Fruit fly (Drosophila melanogaster) whole organism, embryonic: ENCODE data around the gene Etfb.
A peak's percentile ranks its signal among the peaks of the same experiment; 100 is the strongest.

ENCODE experiments used
- BEAF-32 ChIP-seq: fragments of 200-800 bp; sonication (Bioruptor generic); optimal IDR thresholded peaks from 3 replicates; lab custom pipeline; 2017; ENCODE audit warnings: missing biosample characterization, missing genetic modification characterization, mild to moderate bottlenecking, moderate library complexity, missing genetic modification reagents
- CG10147 ChIP-seq: fragments of 200-800 bp; sonication (Bioruptor generic); optimal IDR thresholded peaks from 2 replicates; lab custom pipeline; 2019; ENCODE audit warnings: missing biosample characterization, mild to moderate bottlenecking, missing genetic modification characterization, moderate library complexity
- CG11504 ChIP-seq: fragments of 200-800 bp; sonication (Bioruptor generic); optimal IDR thresholded peaks from 3 replicates; lab custom pipeline; 2019; ENCODE audit warnings: missing biosample characterization, mild to moderate bottlenecking, missing genetic modification characterization, moderate library complexity
- CG11723 ChIP-seq: fragments of 200-800 bp; sonication (Bioruptor generic); optimal IDR thresholded peaks from 2 replicates; lab custom pipeline; 2017; ENCODE audit warnings: missing biosample characterization, mild to moderate bottlenecking, missing genetic modification characterization
- CG12071 ChIP-seq: fragments of 200-800 bp; sonication (Bioruptor generic); optimal IDR thresholded peaks from 3 replicates; lab custom pipeline; 2018; ENCODE audit warnings: missing biosample characterization, mild to moderate bottlenecking, missing genetic modification characterization
- CG13123 ChIP-seq: fragments of 200-800 bp; sonication (Bioruptor generic); optimal IDR thresholded peaks from 2 replicates; lab custom pipeline; 2016; ENCODE audit warnings: missing biosample characterization, missing genetic modification characterization
- CG13775 ChIP-seq: fragments of 200-800 bp; sonication (Bioruptor generic); optimal IDR thresholded peaks from 3 replicates; lab custom pipeline; 2017; ENCODE audit warnings: missing biosample characterization, mild to moderate bottlenecking, missing genetic modification characterization
- CG16813 ChIP-seq: fragments of 200-800 bp; sonication (Bioruptor generic); IDR thresholded peaks from 3 replicates; pipeline ENCODE4 v1.3.6; 2022; ENCODE audit warnings: missing biosample characterization, missing genetic modification characterization; ENCODE audit not compliant: partially characterized antibody
- CG17186 ChIP-seq: fragments of 200-800 bp; sonication (Bioruptor generic); optimal IDR thresholded peaks from 3 replicates; lab custom pipeline; 2017; ENCODE audit warnings: missing biosample characterization, missing genetic modification reagents, missing genetic modification characterization
- CG2712 ChIP-seq: fragments of 200-800 bp; optimal IDR thresholded peaks from 3 replicates; lab custom pipeline; 2019; ENCODE audit warnings: missing biosample characterization, mild to moderate bottlenecking, missing genetic modification characterization, moderate library complexity
- CG30403 ChIP-seq: fragments of 200-800 bp; sonication (Bioruptor generic); optimal IDR thresholded peaks from 3 replicates; lab custom pipeline; 2016; ENCODE audit warnings: missing biosample characterization, missing genetic modification characterization
- CG4617 ChIP-seq: fragments of 200-800 bp; sonication (Bioruptor generic); optimal IDR thresholded peaks from 3 replicates; lab custom pipeline; 2016; ENCODE audit warnings: missing biosample characterization, missing genetic modification characterization, borderline replicate concordance
- CG6175 ChIP-seq: fragments of 200-800 bp; sonication (Bioruptor generic); IDR thresholded peaks from 3 replicates; pipeline ENCODE4 v1.3.6; 2022; ENCODE audit warnings: missing biosample characterization, missing genetic modification characterization
- CG8765 ChIP-seq: fragments of 200-800 bp; sonication (Bioruptor generic); IDR thresholded peaks from 2 replicates; pipeline ENCODE4 v1.3.6; 2022; ENCODE audit warnings: missing biosample characterization, missing genetic modification characterization
- CG9817 ChIP-seq: fragments of 200-800 bp; sonication (Bioruptor generic); optimal IDR thresholded peaks from 2 replicates; lab custom pipeline; 2018; ENCODE audit warnings: missing biosample characterization, mild to moderate bottlenecking, missing genetic modification characterization, moderate library complexity
- Dref ChIP-seq: fragments of 200-800 bp; sonication (Bioruptor generic); IDR thresholded peaks from 2 replicates; pipeline ENCODE4 v1.3.6; 2022; ENCODE audit warnings: missing biosample characterization, missing genetic modification characterization
- Ets65A ChIP-seq: fragments of 200-800 bp; sonication (Bioruptor generic); peaks from one replicate; lab custom pipeline; 2016; ENCODE audit warnings: missing biosample characterization, missing genetic modification characterization
- Hey ChIP-seq: fragments of 200-800 bp; sonication (Bioruptor generic); optimal IDR thresholded peaks from 3 replicates; lab custom pipeline; 2018; ENCODE audit warnings: missing biosample characterization, mild to moderate bottlenecking, missing genetic modification characterization
- Jarid2 ChIP-seq: fragments of 200-800 bp; sonication (Bioruptor generic); optimal IDR thresholded peaks from 3 replicates; lab custom pipeline; 2017; ENCODE audit warnings: mild to moderate bottlenecking, missing biosample characterization, missing genetic modification reagents, missing genetic modification characterization
- MESR4 ChIP-seq: fragments of 200-800 bp; sonication (Bioruptor generic); optimal IDR thresholded peaks from 2 replicates; lab custom pipeline; 2018; ENCODE audit warnings: missing biosample characterization, mild to moderate bottlenecking, missing genetic modification characterization, moderate library complexity
- Sox102F ChIP-seq: fragments of 200-800 bp; sonication (Bioruptor generic); optimal IDR thresholded peaks from 2 replicates; lab custom pipeline; 2018; ENCODE audit warnings: missing biosample characterization, mild to moderate bottlenecking, missing genetic modification characterization, moderate library complexity
- Ssrp ChIP-seq: fragments of 200-800 bp; sonication (Bioruptor generic); optimal IDR thresholded peaks from 2 replicates; lab custom pipeline; 2018; ENCODE audit warnings: missing biosample characterization, mild to moderate bottlenecking, missing genetic modification characterization, moderate library complexity
- Usf ChIP-seq: fragments of 200-800 bp; sonication (Bioruptor generic); optimal IDR thresholded peaks from 2 replicates; lab custom pipeline; 2017; ENCODE audit warnings: missing genotype, missing biosample characterization, missing genetic modification characterization
- YL-1 ChIP-seq: fragments of 200-800 bp; sonication (Bioruptor generic); optimal IDR thresholded peaks from 3 replicates; lab custom pipeline; 2017; ENCODE audit warnings: missing biosample characterization, mild to moderate bottlenecking, missing genetic modification characterization
- bab2 ChIP-seq: fragments of 200-800 bp; sonication (Bioruptor generic); optimal IDR thresholded peaks from 2 replicates; lab custom pipeline; 2016; ENCODE audit warnings: missing biosample characterization, missing genetic modification characterization
- bbx ChIP-seq: fragments of 200-800 bp; sonication (Bioruptor generic); IDR thresholded peaks from 2 replicates; pipeline ENCODE4 v1.3.6; 2022; ENCODE audit warnings: missing biosample characterization, missing genetic modification characterization; ENCODE audit not compliant: partially characterized antibody
- corto ChIP-seq: fragments of 200-800 bp; sonication (Bioruptor generic); optimal IDR thresholded peaks from 2 replicates; lab custom pipeline; 2016; ENCODE audit warnings: missing biosample characterization, mild to moderate bottlenecking, missing genetic modification characterization, moderate library complexity
- danr ChIP-seq: fragments of 200-800 bp; sonication (Bioruptor generic); IDR thresholded peaks from 2 replicates; pipeline ENCODE4 v1.3.6; 2022; ENCODE audit warnings: missing biosample characterization, missing genetic modification characterization
- dimm ChIP-seq: fragments of 200-800 bp; sonication (Bioruptor generic); IDR thresholded peaks from 2 replicates; pipeline ENCODE4 v1.3.6; 2022; ENCODE audit warnings: missing biosample characterization, missing genetic modification characterization
- exex ChIP-seq: fragments of 200-800 bp; sonication (Bioruptor generic); optimal IDR thresholded peaks from 4 replicates; lab custom pipeline; 2018; ENCODE audit warnings: missing biosample characterization, mild to moderate bottlenecking, missing genetic modification characterization, moderate library complexity
- fu2 ChIP-seq: fragments of 200-800 bp; sonication (Bioruptor generic); optimal IDR thresholded peaks from 2 replicates; lab custom pipeline; 2016; ENCODE audit warnings: missing biosample characterization, missing genetic modification characterization
- gem ChIP-seq: fragments of 200-800 bp; sonication (Bioruptor generic); optimal IDR thresholded peaks from 2 replicates; lab custom pipeline; 2019; ENCODE audit warnings: missing biosample characterization, mild to moderate bottlenecking, missing genetic modification characterization, moderate library complexity
- h ChIP-seq: fragments of >200 bp; optimal IDR thresholded peaks from 2 replicates; lab custom pipeline; 2017
- hkb ChIP-seq, 2 experiments: fragments of 200-800 bp in 1 of 2; fragments of >200 bp in 1 of 2; sonication (Bioruptor generic) in 1 of 2; IDR thresholded peaks in 1 of 2; optimal IDR thresholded peaks in 1 of 2; 2 replicates each; pipeline versions ENCODE4 v1.3.6 to Lab custom; 2017 to 2022; ENCODE audit warnings: missing biosample characterization in 1 of 2, missing genetic modification characterization in 1 of 2
- ind ChIP-seq: fragments of 200-800 bp; sonication (Bioruptor generic); optimal IDR thresholded peaks from 3 replicates; lab custom pipeline; 2016; ENCODE audit warnings: missing biosample characterization, missing genetic modification characterization
- lov ChIP-seq, 2 experiments: fragments of 200-800 bp in 1 of 2; fragments of >200 bp in 1 of 2; sonication (Bioruptor generic) in 1 of 2; IDR thresholded peaks in 1 of 2; optimal IDR thresholded peaks in 1 of 2; 2 replicates in 1 of 2; 3 replicates in 1 of 2; pipeline versions ENCODE4 v1.3.6 to Lab custom; 2017 to 2022; ENCODE audit warnings: missing biosample characterization in 1 of 2, missing genetic modification characterization in 1 of 2
- prd ChIP-seq, 3 experiments: fragments of >200 bp in 2 of 3; fragments of 200-800 bp in 1 of 3; sonication (Bioruptor generic) in 1 of 3; optimal IDR thresholded peaks in 2 of 3; IDR thresholded peaks in 1 of 3; 2 replicates in 2 of 3; 3 replicates in 1 of 3; pipeline versions ENCODE4 v1.3.6 to Lab custom; 2017 to 2022; ENCODE audit warnings: missing biosample characterization in 1 of 3, missing genetic modification characterization in 1 of 3
- pum ChIP-seq: fragments of 200-800 bp; sonication (Bioruptor generic); optimal IDR thresholded peaks from 2 replicates; lab custom pipeline; 2016; ENCODE audit warnings: missing biosample characterization, missing genetic modification characterization
- sens ChIP-seq: fragments of 200-800 bp; sonication (Bioruptor generic); peaks from one replicate; lab custom pipeline; 2016; ENCODE audit warnings: missing biosample characterization, missing genetic modification characterization
- slbo ChIP-seq: fragments of 200-800 bp; sonication (Bioruptor generic); IDR thresholded peaks from 2 replicates; pipeline ENCODE4 v1.3.6; 2022; ENCODE audit warnings: missing biosample characterization, missing genetic modification characterization
- stwl ChIP-seq: fragments of 200-800 bp; sonication (Bioruptor generic); optimal IDR thresholded peaks from 3 replicates; lab custom pipeline; 2018; ENCODE audit warnings: missing biosample characterization, mild to moderate bottlenecking, missing genetic modification characterization, moderate library complexity
- z ChIP-seq: fragments of 200-800 bp; sonication (Bioruptor generic); IDR thresholded peaks from 3 replicates; pipeline ENCODE4 v1.3.6; 2022; ENCODE audit warnings: missing biosample characterization, missing genetic modification characterization

The Etfb gene

dm6 chr3R:29763154-29763553 is 39.6 kb downstream of the Etfb start (continued):
- TF ChIP-seq Ets65A (peak; percentile 1), ind (GFP tag; lab: Kevin White, UChicago) (peak; percentile 51), CG13775 (peak; percentile 24), z (GFP tag; lab: Robert Waterston, UW) (no peak), pum (peak; percentile 6), CG2712 (tag; lab: Kevin White, UChicago) (peak; percentile 42), sens (GFP tag; lab: Kevin White, UChicago) (peak; percentile 88), BEAF-32 (GFP tag; lab: Kevin White, UChicago) (no peak), Ssrp (tag; lab: Kevin White, UChicago) (peak; percentile 8), fu2 (no peak), Sox102F (GFP tag; lab: Kevin White, UChicago) (peak; percentile 54)

dm6 chr3R:29762297-29762696 is 40.4 kb downstream of the Etfb start:
- TF ChIP-seq CG9817 (tag; lab: Kevin White, UChicago): no peak
- no peak for TF ChIP-seq Dref (GFP tag; lab: Robert Waterston, UW)
- peak; percentile 12; the same call in 1 of the 2 replicates for TF ChIP-seq slbo
- TF ChIP-seq bab2: no peak
- no peak for TF ChIP-seq lov (optimal IDR thresholded peaks at IDR 0.05; lab: Kevin White, UChicago)
- TF ChIP-seq lov (GFP tag; IDR thresholded peaks at IDR 0.05; lab: Robert Waterston, UW): no peak
- no peak for TF ChIP-seq stwl (tag; lab: Kevin White, UChicago)
- TF ChIP-seq CG8765: no peak
- TF ChIP-seq danr (GFP tag; lab: Robert Waterston, UW): no peak
- no peak for TF ChIP-seq pum
- TF ChIP-seq YL-1 (GFP tag; lab: Kevin White, UChicago): no peak
- no peak for TF ChIP-seq CG16813 (GFP tag; lab: Robert Waterston, UW)
- no peak for TF ChIP-seq CG10147 (GFP tag; lab: Kevin White, UChicago)
- no peak for TF ChIP-seq Jarid2 (GFP tag; lab: Kevin White, UChicago)
- no peak for TF ChIP-seq CG6175
- TF ChIP-seq CG17186 (GFP tag; lab: Kevin White, UChicago): no peak
- TF ChIP-seq Usf (GFP tag; lab: Kevin White, UChicago): no peak
- no peak for TF ChIP-seq exex (tag; lab: Kevin White, UChicago)
- TF ChIP-seq Hey (tag; lab: Kevin White, UChicago): no peak
- TF ChIP-seq h (lab: Kevin White, UChicago): no peak
- TF ChIP-seq CG13123 (GFP tag; lab: Kevin White, UChicago): no peak
- TF ChIP-seq corto (GFP tag; lab: Kevin White, UChicago): no peak
- peak; percentile 7 for TF ChIP-seq CG30403 (GFP tag; lab: Kevin White, UChicago)
- no peak for TF ChIP-seq CG12071 (GFP tag; lab: Kevin White, UChicago)
- peak; percentile 7 for TF ChIP-seq gem (tag; lab: Kevin White, UChicago)
- no peak for TF ChIP-seq CG4617 (GFP tag; lab: Kevin White, UChicago)
- TF ChIP-seq CG11504 (tag; lab: Kevin White, UChicago): peak; percentile 7
- TF ChIP-seq MESR4 (GFP tag; lab: Kevin White, UChicago): no peak
- TF ChIP-seq CG11723: no peak
- no peak for TF ChIP-seq dimm (GFP tag; lab: Robert Waterston, UW)
- no peak for TF ChIP-seq prd (optimal IDR thresholded peaks at IDR 0.05; lab: Kevin White, UChicago)
- no peak for TF ChIP-seq prd (GFP tag; IDR thresholded peaks at IDR 0.05; lab: Robert Waterston, UW)
- TF ChIP-seq bbx (GFP tag; lab: Robert Waterston, UW): no peak
- TF ChIP-seq hkb (optimal IDR thresholded peaks at IDR 0.05; lab: Kevin White, UChicago): no peak
- 0 out of 2 replicates have a peak, but pooled peaks have one; percentile 19 for TF ChIP-seq hkb (GFP tag; IDR thresholded peaks at IDR 0.05; lab: Robert Waterston, UW)
- TF ChIP-seq, all 482 proteins: peak for 5
